Worm (Caenorhabditis elegans): ENCODE results near the gene D1086.12.

ce11 chrV:14130226-14130625, 29.2 kb downstream of the D1086.12 start:
- TF ChIP-seq him-1 (tag; optimal IDR thresholded peaks at IDR 0.05) (no peak), W03F9.2 (tag; optimal IDR thresholded peaks at IDR 0.05) (no peak), dao-5 (tag; optimal IDR thresholded peaks at IDR 0.05) (no peak)
